Worm (Caenorhabditis elegans): ENCODE results near the gene F08D12.12.

DNA sequence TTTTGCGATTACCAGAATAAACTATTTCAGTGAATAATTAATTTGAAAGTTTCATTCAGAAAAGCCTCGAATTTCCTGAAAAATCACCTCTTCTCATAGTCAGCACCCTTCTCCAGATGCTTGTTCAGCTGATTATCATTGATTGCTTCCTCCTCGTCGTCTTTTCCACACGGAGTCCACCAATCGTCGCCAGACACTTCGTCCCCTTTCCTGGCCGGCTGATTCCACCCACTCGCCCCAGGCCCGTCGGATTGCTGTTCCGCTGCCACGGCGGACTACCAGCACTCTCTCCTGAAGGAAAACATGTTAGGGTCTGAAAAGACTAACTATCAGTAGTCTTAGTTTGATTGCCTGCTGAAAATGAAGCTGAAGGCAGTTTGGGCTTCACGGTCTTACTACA lies 6.1 kb downstream of the F08D12.12 start:
- TF ChIP-seq Y53G8AR.9 (GFP tag; conservative IDR thresholded peaks at IDR 0.05): no peak
- TF ChIP-seq Y56A3A.18 (GFP tag; IDR thresholded peaks at IDR 0.05): no peak
- TF ChIP-seq ztf-26 (tag; optimal IDR thresholded peaks at IDR 0.05): no peak
- TF ChIP-seq xnd-1 (tag; optimal IDR thresholded peaks at IDR 0.05): no peak
- no peak for TF ChIP-seq F39B2.1 (GFP tag; IDR thresholded peaks at IDR 0.05)
- no peak for TF ChIP-seq B0019.2 (GFP tag; conservative IDR thresholded peaks at IDR 0.05)
- no peak for TF ChIP-seq attf-5 (GFP tag; optimal IDR thresholded peaks at IDR 0.05)
- TF ChIP-seq athp-1 (tag; optimal IDR thresholded peaks at IDR 0.05): no peak
- no peak for TF ChIP-seq nfya-1 (tag; optimal IDR thresholded peaks at IDR 0.05; ENCODE audit: borderline replicate concordance, insufficient read depth)
- no peak for TF ChIP-seq ets-4 (GFP tag; optimal IDR thresholded peaks at IDR 0.05)
- no peak for TF ChIP-seq ztf-22 (GFP tag; optimal IDR thresholded peaks at IDR 0.05)
- TF ChIP-seq rcor-1 (GFP tag; IDR thresholded peaks at IDR 0.05): no peak
- no peak for TF ChIP-seq lin-35 (GFP tag; optimal IDR thresholded peaks at IDR 0.05)
- no peak for TF ChIP-seq lag-1 (GFP tag; IDR thresholded peaks at IDR 0.05)

Data from whole organism, young adult.